Fruit fly (Drosophila melanogaster): ENCODE measurements around the gene CG34296.

Gene CG34296

dm6 chr3R:29755248-29755647 lies 32.9 kb downstream of the CG34296 start (continued):
- no peak for TF ChIP-seq achi (GFP tag; optimal IDR thresholded peaks at IDR 0.05)
- no peak for TF ChIP-seq CG4318 (GFP tag; optimal IDR thresholded peaks at IDR 0.05)

- TF ChIP-seq pdm3 (GFP tag; optimal IDR thresholded peaks at IDR 0.05) (peak; percentile 4), eg (GFP tag; IDR thresholded peaks at IDR 0.05) (peak; percentile 41; the same call in 1 of the 3 replicates), Hr4 (GFP tag; optimal IDR thresholded peaks at IDR 0.05) (peak; percentile 12), CG32006 (GFP tag; optimal IDR thresholded peaks at IDR 0.05) (peak; percentile 61), Sox14 (GFP tag; optimal IDR thresholded peaks at IDR 0.05) (no peak), Lpt (GFP tag; optimal IDR thresholded peaks at IDR 0.05) (peak; percentile 12), Eip78C (GFP tag) (peak; percentile 24), CG8119 (GFP tag; IDR thresholded peaks at IDR 0.05) (peak; percentile 58), net (GFP tag; optimal IDR thresholded peaks at IDR 0.05) (no peak)
Measured at dm6 chr3R:29756153-29756552, 33.8 kb downstream of the CG34296 start.

dm6 chr3R:29757226-29757625 lies 34.9 kb downstream of the CG34296 start:
- no peak for TF ChIP-seq CG32006 (GFP tag; optimal IDR thresholded peaks at IDR 0.05)
- no peak for TF ChIP-seq dac (GFP tag; optimal IDR thresholded peaks at IDR 0.05)
- peak; percentile 54 for TF ChIP-seq Hr38 (GFP tag; optimal IDR thresholded peaks at IDR 0.05)
- peak; percentile 55; the same call in 2 of the 3 replicates for TF ChIP-seq CG6163 (GFP tag; IDR thresholded peaks at IDR 0.05)
- TF ChIP-seq CG9139 (GFP tag; optimal IDR thresholded peaks at IDR 0.05), result peak; percentile 72
- no peak; the same call in 1 of the 2 replicates for TF ChIP-seq CG11294 (GFP tag; IDR thresholded peaks at IDR 0.05)
- no peak for TF ChIP-seq CG7368 (GFP tag; optimal IDR thresholded peaks at IDR 0.05)
- TF ChIP-seq spab (GFP tag; optimal IDR thresholded peaks at IDR 0.05), result peak; percentile 39
- TF ChIP-seq Gug (GFP tag; IDR thresholded peaks at IDR 0.05), result peak; percentile 25; the same call in 1 of the 2 replicates
- TF ChIP-seq CG11762 (GFP tag; optimal IDR thresholded peaks at IDR 0.05; ENCODE audit: insufficient read depth), result peak; percentile 19
- no peak; the same call in 1 of the 3 replicates for TF ChIP-seq eg (GFP tag; IDR thresholded peaks at IDR 0.05)
- peak; percentile 44 for TF ChIP-seq CG8632 (GFP tag; optimal IDR thresholded peaks at IDR 0.05)
- TF ChIP-seq lz (GFP tag; optimal IDR thresholded peaks at IDR 0.05), result no peak
- TF ChIP-seq CG8119 (GFP tag; IDR thresholded peaks at IDR 0.05), result no peak
- no peak for TF ChIP-seq Eip93F (GFP tag; optimal IDR thresholded peaks at IDR 0.05)
- no peak for TF ChIP-seq Hr4 (GFP tag; optimal IDR thresholded peaks at IDR 0.05)
- TF ChIP-seq vri (GFP tag; optimal IDR thresholded peaks at IDR 0.05), result no peak
- no peak for TF ChIP-seq acj6 (GFP tag; optimal IDR thresholded peaks at IDR 0.05)
- no peak for TF ChIP-seq fd85E (GFP tag; optimal IDR thresholded peaks at IDR 0.05)
- no peak for TF ChIP-seq CG31627 (GFP tag; optimal IDR thresholded peaks at IDR 0.05)
- no peak for TF ChIP-seq CG15336 (GFP tag; IDR thresholded peaks at IDR 0.05)
- no peak for TF ChIP-seq Smox (GFP tag; optimal IDR thresholded peaks at IDR 0.05)
- TF ChIP-seq topi (GFP tag; optimal IDR thresholded peaks at IDR 0.05), result no peak
- TF ChIP-seq esn (GFP tag; optimal IDR thresholded peaks at IDR 0.05), result no peak
- peak; percentile 14 for TF ChIP-seq net (GFP tag; optimal IDR thresholded peaks at IDR 0.05)
- peak; percentile 7 for TF ChIP-seq CG34406 (GFP tag; optimal IDR thresholded peaks at IDR 0.05)
- TF ChIP-seq Ets96B (tag; optimal IDR thresholded peaks at IDR 0.05), result no peak
- TF ChIP-seq CG8319 (GFP tag; optimal IDR thresholded peaks at IDR 0.05), result no peak
- no peak for TF ChIP-seq Lpt (GFP tag; optimal IDR thresholded peaks at IDR 0.05)
- TF ChIP-seq dsx (GFP tag; optimal IDR thresholded peaks at IDR 0.05; ENCODE audit: poor library complexity, severe bottlenecking), result no peak
- TF ChIP-seq CG10631 (GFP tag; optimal IDR thresholded peaks at IDR 0.05), result peak; percentile 18
- TF ChIP-seq achi (GFP tag; optimal IDR thresholded peaks at IDR 0.05), result no peak
- no peak for TF ChIP-seq Eip75B (GFP tag; optimal IDR thresholded peaks at IDR 0.05)
- peak in 1 of 2 experiments; percentile 45 for TF ChIP-seq salr (GFP tag; optimal IDR thresholded peaks at IDR 0.05)
- no peak for TF ChIP-seq pdm3 (GFP tag; optimal IDR thresholded peaks at IDR 0.05)
- no peak for TF ChIP-seq CG3032 (tag; optimal IDR thresholded peaks at IDR 0.05)
- no peak for TF ChIP-seq fkh (GFP tag; optimal IDR thresholded peaks at IDR 0.05)
- no peak for TF ChIP-seq CG3919 (GFP tag; optimal IDR thresholded peaks at IDR 0.05)
- TF ChIP-seq ss (GFP tag; optimal IDR thresholded peaks at IDR 0.05), result peak; percentile 55 to 60
- no peak for TF ChIP-seq CG11902 (GFP tag; optimal IDR thresholded peaks at IDR 0.05)
- no peak for TF ChIP-seq CG4318 (GFP tag; optimal IDR thresholded peaks at IDR 0.05)
- TF ChIP-seq Sox102F (GFP tag; optimal IDR thresholded peaks at IDR 0.05), result no peak
- peak; percentile 35 for TF ChIP-seq CG10669 (GFP tag; optimal IDR thresholded peaks at IDR 0.05)
- TF ChIP-seq Eip78C (GFP tag), result peak; percentile 59
- TF ChIP-seq Blimp-1 (GFP tag; optimal IDR thresholded peaks at IDR 0.05), result no peak
- no peak for TF ChIP-seq Ets21C (GFP tag; optimal IDR thresholded peaks at IDR 0.05)
